Worm (Caenorhabditis elegans): ENCODE results near the gene F11D5.1.

Gene F11D5.1

ce11 chrX:3343620-3344197 is 10.8 kb downstream of the F11D5.1 start:
- TF ChIP-seq egl-5 (tag; optimal IDR thresholded peaks at IDR 0.05) = peak; percentile 18
- no peak for TF ChIP-seq R02D3.7 (tag; optimal IDR thresholded peaks at IDR 0.05)
- TF ChIP-seq ceh-9 (tag; optimal IDR thresholded peaks at IDR 0.05) = no peak
- TF ChIP-seq nhr-23 (tag; optimal IDR thresholded peaks at IDR 0.05) = peak; percentile 14
- peak; percentile 69 for TF ChIP-seq elt-1 (tag; optimal IDR thresholded peaks at IDR 0.05)
- no peak for TF ChIP-seq egl-27 (tag; optimal IDR thresholded peaks at IDR 0.05)
- no peak for TF ChIP-seq ceh-82 (tag; optimal IDR thresholded peaks at IDR 0.05)
- no peak for TF ChIP-seq elt-2 (tag; optimal IDR thresholded peaks at IDR 0.05)
- peak; percentile 58 for TF ChIP-seq nhr-25 (tag; optimal IDR thresholded peaks at IDR 0.05)

ce11 chrX:3347904-3348441 is 15.0 kb downstream of the F11D5.1 start, which contains the start of gene ZK816.3:
TSS of gene ZK816.3 (plus strand) at chrX:3348391.
- TF ChIP-seq nhr-23 (tag; optimal IDR thresholded peaks at IDR 0.05) (peak; percentile 7), nhr-43 (tag; optimal IDR thresholded peaks at IDR 0.05; ENCODE audit: poor library complexity, severe bottlenecking) (peak; percentile 24), R02D3.7 (tag; optimal IDR thresholded peaks at IDR 0.05) (no peak), unc-39 (tag; optimal IDR thresholded peaks at IDR 0.05) (no peak), pha-4 (tag; optimal IDR thresholded peaks at IDR 0.05) (peak; percentile 0)

ce11 chrX:3350306-3350705 is 17.4 kb downstream of the F11D5.1 start, which contains the start of gene nspg-4:
TSS of gene nspg-4 (minus strand) at chrX:3350406.
- TF ChIP-seq egl-27 (tag; optimal IDR thresholded peaks at IDR 0.05) (no peak), ceh-28 (tag; optimal IDR thresholded peaks at IDR 0.05) (no peak), fkh-10 (GFP tag; optimal IDR thresholded peaks at IDR 0.05) (no peak), nhr-67 (tag; optimal IDR thresholded peaks at IDR 0.05) (no peak), lsy-12 (tag; optimal IDR thresholded peaks at IDR 0.05) (no peak), zag-1 (tag; optimal IDR thresholded peaks at IDR 0.05) (no peak), hmg-11 (tag; optimal IDR thresholded peaks at IDR 0.05) (no peak), ztf-4 (tag; optimal IDR thresholded peaks at IDR 0.05) (no peak), pha-4 (tag; optimal IDR thresholded peaks at IDR 0.05) (no peak)

ce11 chrX:3351526-3351925 is 18.6 kb downstream of the F11D5.1 start, which contains the start of gene ZK816.1:
TSS of gene ZK816.1 (plus strand) at chrX:3351712.
- TF ChIP-seq unc-62 (GFP tag; optimal IDR thresholded peaks at IDR 0.05) (no peak), ceh-16 (tag; optimal IDR thresholded peaks at IDR 0.05) (no peak), fkh-10 (GFP tag; optimal IDR thresholded peaks at IDR 0.05) (no peak), nhr-237 (tag; optimal IDR thresholded peaks at IDR 0.05) (no peak), lin-39 (tag; optimal IDR thresholded peaks at IDR 0.05) (no peak), elt-1 (tag; optimal IDR thresholded peaks at IDR 0.05) (no peak), fos-1 (tag; optimal IDR thresholded peaks at IDR 0.05) (no peak), unc-39 (tag; optimal IDR thresholded peaks at IDR 0.05) (no peak), nhr-12 (tag; optimal IDR thresholded peaks at IDR 0.05) (no peak), R02D3.7 (tag; optimal IDR thresholded peaks at IDR 0.05) (no peak), tbx-2 (tag; optimal IDR thresholded peaks at IDR 0.05) (no peak), skn-1 (tag; optimal IDR thresholded peaks at IDR 0.05) (no peak), elt-2 (tag; optimal IDR thresholded peaks at IDR 0.05) (no peak), aly-2 (tag; optimal IDR thresholded peaks at IDR 0.05) (no peak), elt-3 (tag; optimal IDR thresholded peaks at IDR 0.05) (no peak), jun-1 (tag; optimal IDR thresholded peaks at IDR 0.05) (no peak), eor-1 (tag; optimal IDR thresholded peaks at IDR 0.05) (no peak), ztf-11 (tag; optimal IDR thresholded peaks at IDR 0.05) (no peak), nhr-25 (tag; optimal IDR thresholded peaks at IDR 0.05) (no peak)

ce11 chrX:3362378-3362777 is 29.5 kb downstream of the F11D5.1 start, which contains the start of gene dhs-26:
TSS of gene dhs-26 (minus strand) at chrX:3362493.
- no peak for TF ChIP-seq skn-1 (tag; optimal IDR thresholded peaks at IDR 0.05)

ce11 chrX:3366782-3367181 is 33.9 kb downstream of the F11D5.1 start:
- TF ChIP-seq ama-1 (optimal IDR thresholded peaks at IDR 0.05) (no peak), mml-1 (tag; optimal IDR thresholded peaks at IDR 0.05) (no peak), pqm-1 (tag; optimal IDR thresholded peaks at IDR 0.05) (no peak), fkh-10 (GFP tag; optimal IDR thresholded peaks at IDR 0.05) (no peak), elt-1 (tag; optimal IDR thresholded peaks at IDR 0.05) (no peak), elt-2 (tag; optimal IDR thresholded peaks at IDR 0.05) (no peak), lin-15B (tag; optimal IDR thresholded peaks at IDR 0.05) (no peak), sea-2 (GFP tag; optimal IDR thresholded peaks at IDR 0.05) (no peak), nfya-1 (tag; optimal IDR thresholded peaks at IDR 0.05; ENCODE audit: insufficient read depth) (no peak), skn-1 (tag; optimal IDR thresholded peaks at IDR 0.05) (no peak), ceh-82 (tag; optimal IDR thresholded peaks at IDR 0.05) (no peak), unc-39 (tag; optimal IDR thresholded peaks at IDR 0.05) (no peak), daf-12 (tag; optimal IDR thresholded peaks at IDR 0.05) (no peak), mdl-1 (tag; optimal IDR thresholded peaks at IDR 0.05) (no peak), ceh-9 (tag; optimal IDR thresholded peaks at IDR 0.05) (no peak), pha-4 (tag; optimal IDR thresholded peaks at IDR 0.05) (no peak), snpc-4 (tag; optimal IDR thresholded peaks at IDR 0.05) (no peak), nhr-77 (tag; optimal IDR thresholded peaks at IDR 0.05) (no peak), lsy-12 (tag; optimal IDR thresholded peaks at IDR 0.05) (no peak)

Data from whole organism, L3 larva.